Fruit fly (Drosophila melanogaster): ENCODE results near the gene CG9338.

Gene CG9338

dm6 chr2L:20912789-20913300 is 47.8 kb downstream of the CG9338 start (continued):
- TF ChIP-seq Ets21C (GFP tag; optimal IDR thresholded peaks at IDR 0.05) (peak; percentile 48), CG6792 (GFP tag; optimal IDR thresholded peaks at IDR 0.05) (peak; percentile 66), fkh (GFP tag; optimal IDR thresholded peaks at IDR 0.05) (no peak), CG8632 (GFP tag; optimal IDR thresholded peaks at IDR 0.05) (peak; percentile 68), Eip93F (GFP tag; optimal IDR thresholded peaks at IDR 0.05) (no peak), CG31627 (GFP tag; optimal IDR thresholded peaks at IDR 0.05) (peak; percentile 59), eg (GFP tag; IDR thresholded peaks at IDR 0.05) (peak; percentile 64; the same call in 2 of the 3 replicates), esn (GFP tag; optimal IDR thresholded peaks at IDR 0.05) (peak; percentile 71), CG11902 (GFP tag; optimal IDR thresholded peaks at IDR 0.05) (peak; percentile 45), Smox (GFP tag; optimal IDR thresholded peaks at IDR 0.05) (peak; percentile 61), Eip75B (GFP tag; optimal IDR thresholded peaks at IDR 0.05) (peak; percentile 77), pdm3 (GFP tag; optimal IDR thresholded peaks at IDR 0.05) (peak; percentile 65), CG3919 (GFP tag; optimal IDR thresholded peaks at IDR 0.05) (peak; percentile 64), fd59A (GFP tag; optimal IDR thresholded peaks at IDR 0.05) (peak; percentile 33), Lpt (GFP tag; optimal IDR thresholded peaks at IDR 0.05) (peak; percentile 27), CG16779 (tag; optimal IDR thresholded peaks at IDR 0.05) (peak; percentile 8), CG15336 (GFP tag; IDR thresholded peaks at IDR 0.05) (peak; percentile 55), Gug (GFP tag; IDR thresholded peaks at IDR 0.05) (no peak), CG6276 (GFP tag; optimal IDR thresholded peaks at IDR 0.05) (no peak), acj6 (GFP tag; optimal IDR thresholded peaks at IDR 0.05) (peak; percentile 76), Hr38 (GFP tag; optimal IDR thresholded peaks at IDR 0.05) (no peak), CG10669 (GFP tag; optimal IDR thresholded peaks at IDR 0.05) (peak; percentile 65)

DNA sequence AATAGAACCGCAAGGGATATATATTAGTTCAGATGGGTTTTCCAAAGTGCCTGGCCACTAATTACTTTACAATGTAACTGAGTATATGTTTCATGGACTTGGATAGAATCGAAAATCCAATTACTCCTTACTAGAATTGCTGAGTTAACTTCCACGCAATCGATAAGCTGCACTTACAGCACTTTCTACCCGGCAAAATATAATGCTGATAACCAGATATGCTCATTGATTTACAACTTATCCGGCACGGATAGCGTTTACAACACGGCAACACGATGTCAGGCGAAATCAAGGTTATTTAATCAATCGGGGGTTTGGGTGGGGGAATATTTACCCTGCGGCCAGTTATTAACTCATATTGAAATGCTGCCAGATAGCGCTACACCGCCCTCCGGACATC is 48.5 kb downstream of the CG9338 start:
- TF ChIP-seq vri (GFP tag; optimal IDR thresholded peaks at IDR 0.05), result peak; percentile 46
- no peak for TF ChIP-seq Ets96B (tag; optimal IDR thresholded peaks at IDR 0.05)
- peak; percentile 5 for TF ChIP-seq CG3032 (tag; optimal IDR thresholded peaks at IDR 0.05)

dm6 chr2L:20915224-20915623 is 50.2 kb downstream of the CG9338 start:
- peak; percentile 15 for TF ChIP-seq CG9139 (GFP tag; optimal IDR thresholded peaks at IDR 0.05)
- no peak for TF ChIP-seq fd85E (GFP tag; optimal IDR thresholded peaks at IDR 0.05)
- TF ChIP-seq CG15336 (GFP tag; IDR thresholded peaks at IDR 0.05), result peak; percentile 89
- peak; percentile 29 for TF ChIP-seq lz (GFP tag; optimal IDR thresholded peaks at IDR 0.05)
- TF ChIP-seq fd59A (GFP tag; optimal IDR thresholded peaks at IDR 0.05), result peak; percentile 17
- TF ChIP-seq svp (GFP tag), result peak; percentile 76
- TF ChIP-seq CG6792 (GFP tag; optimal IDR thresholded peaks at IDR 0.05), result peak; percentile 53
- TF ChIP-seq salr (GFP tag; optimal IDR thresholded peaks at IDR 0.05), result peak in 1 of 2 experiments; percentile 57
- TF ChIP-seq topi (GFP tag; optimal IDR thresholded peaks at IDR 0.05), result peak; percentile 44
- TF ChIP-seq Hr4 (GFP tag; optimal IDR thresholded peaks at IDR 0.05), result peak; percentile 85
- TF ChIP-seq CG11762 (GFP tag; optimal IDR thresholded peaks at IDR 0.05; ENCODE audit: insufficient read depth), result peak; percentile 20
- TF ChIP-seq Ets21C (GFP tag; optimal IDR thresholded peaks at IDR 0.05), result peak; percentile 17
- TF ChIP-seq CG4318 (GFP tag; optimal IDR thresholded peaks at IDR 0.05), result peak; percentile 59
- TF ChIP-seq dac (GFP tag; optimal IDR thresholded peaks at IDR 0.05), result no peak
- TF ChIP-seq Met (GFP tag; optimal IDR thresholded peaks at IDR 0.05), result peak; percentile 60
- peak; percentile 49 for TF ChIP-seq spab (GFP tag; optimal IDR thresholded peaks at IDR 0.05)
- TF ChIP-seq Eip78C (GFP tag), result peak; percentile 94
- peak; percentile 69 for TF ChIP-seq CG10669 (GFP tag; optimal IDR thresholded peaks at IDR 0.05)
- TF ChIP-seq pdm3 (GFP tag; optimal IDR thresholded peaks at IDR 0.05), result peak; percentile 72
- TF ChIP-seq Lpt (GFP tag; optimal IDR thresholded peaks at IDR 0.05), result peak; percentile 75
- TF ChIP-seq Eip75B (GFP tag; optimal IDR thresholded peaks at IDR 0.05), result peak; percentile 42
- TF ChIP-seq CG8119 (GFP tag; IDR thresholded peaks at IDR 0.05), result peak; percentile 84
- TF ChIP-seq CG6276 (GFP tag; optimal IDR thresholded peaks at IDR 0.05), result peak; percentile 67
- peak; percentile 82 for TF ChIP-seq CG32006 (GFP tag; optimal IDR thresholded peaks at IDR 0.05)
- TF ChIP-seq CG6808 (GFP tag; optimal IDR thresholded peaks at IDR 0.05), result peak; percentile 60
- peak; percentile 36 for TF ChIP-seq CG31627 (GFP tag; optimal IDR thresholded peaks at IDR 0.05)
- TF ChIP-seq CG11902 (GFP tag; optimal IDR thresholded peaks at IDR 0.05), result peak; percentile 22
- peak; percentile 55 for TF ChIP-seq net (GFP tag; optimal IDR thresholded peaks at IDR 0.05)
- TF ChIP-seq OdsH (GFP tag; optimal IDR thresholded peaks at IDR 0.05), result peak; percentile 76
- TF ChIP-seq CG11294 (GFP tag; IDR thresholded peaks at IDR 0.05), result peak; percentile 59
- peak; percentile 25 for TF ChIP-seq Hr39 (GFP tag; optimal IDR thresholded peaks at IDR 0.05)
- peak; percentile 35 to 52 for TF ChIP-seq ss (GFP tag; optimal IDR thresholded peaks at IDR 0.05)
- peak; percentile 86 for TF ChIP-seq CG6163 (GFP tag; IDR thresholded peaks at IDR 0.05)
- peak; percentile 43 for TF ChIP-seq CG8632 (GFP tag; optimal IDR thresholded peaks at IDR 0.05)
- no peak for TF ChIP-seq Eip93F (GFP tag; optimal IDR thresholded peaks at IDR 0.05)
